Worm (Caenorhabditis elegans) whole organism, early embryonic: ENCODE data around the gene clc-2.

Experiments
- ama-1 ChIP-seq: fragments of 150-350 bp; optimal IDR thresholded peaks from 2 replicates; lab custom pipeline; 2014
- ceh-13 ChIP-seq: fragments of 200-800 bp; sonication (Bioruptor generic); optimal IDR thresholded peaks from 2 replicates; lab custom pipeline; 2018; ENCODE audit warnings: mild to moderate bottlenecking, missing genetic modification characterization, missing compliant biosample characterization
- ets-7 ChIP-seq: sonication (generic microtip); optimal IDR thresholded peaks from 2 replicates; lab custom pipeline; 2016; ENCODE audit warnings: missing genotype, missing genetic modification characterization, missing compliant biosample characterization
- flt-1 ChIP-seq: fragments of 200-800 bp; sonication (Bioruptor generic); IDR thresholded peaks from 2 replicates; pipeline ENCODE4 v1.3.6; 2022; ENCODE audit warnings: missing genetic modification characterization, missing compliant biosample characterization
- hmbx-1 ChIP-seq: sonication (generic microtip); optimal IDR thresholded peaks from 2 replicates; lab custom pipeline; 2016; ENCODE audit warnings: mild to moderate bottlenecking, missing genetic modification characterization, missing compliant biosample characterization
- hmg-4 ChIP-seq: fragments of 200-800 bp; sonication (Bioruptor generic); optimal IDR thresholded peaks from 2 replicates; lab custom pipeline; 2018; ENCODE audit warnings: mild to moderate bottlenecking, missing genetic modification characterization, missing compliant biosample characterization
- hnd-1 ChIP-seq: sonication (generic microtip); optimal IDR thresholded peaks from 2 replicates; lab custom pipeline; 2016; ENCODE audit warnings: missing genetic modification characterization, missing compliant biosample characterization
- sea-1 ChIP-seq: fragments of 200-800 bp; sonication (Bioruptor generic); conservative IDR thresholded peaks from 2 replicates; pipeline ENCODE4 v1.3.6; 2022; ENCODE audit warnings: missing genetic modification characterization, missing compliant biosample characterization
- tra-4 ChIP-seq: sonication (generic microtip); optimal IDR thresholded peaks from 2 replicates; lab custom pipeline; 2017; ENCODE audit warnings: missing genetic modification characterization, missing compliant biosample characterization

ce11 chrX:7480756-7481155, 49.5 kb downstream of the clc-2 start, which contains the start of gene F48E3.9:
- TF ChIP-seq flt-1 (GFP tag; lab: Robert Waterston, UW) (no peak), ama-1 (lab: Kevin White, UChicago) (no peak), ceh-13 (GFP tag; lab: Kevin White, UChicago) (no peak), hmg-4 (GFP tag; lab: Kevin White, UChicago) (no peak), hmbx-1 (tag; lab: Kevin White, UChicago) (no peak), sea-1 (GFP tag; lab: Robert Waterston, UW) (no peak), hnd-1 (no peak), tra-4 (no peak), ets-7 (no peak)
